Worm (Caenorhabditis elegans): Measurements from ENCODE around the gene T14B4.1.

DNA sequence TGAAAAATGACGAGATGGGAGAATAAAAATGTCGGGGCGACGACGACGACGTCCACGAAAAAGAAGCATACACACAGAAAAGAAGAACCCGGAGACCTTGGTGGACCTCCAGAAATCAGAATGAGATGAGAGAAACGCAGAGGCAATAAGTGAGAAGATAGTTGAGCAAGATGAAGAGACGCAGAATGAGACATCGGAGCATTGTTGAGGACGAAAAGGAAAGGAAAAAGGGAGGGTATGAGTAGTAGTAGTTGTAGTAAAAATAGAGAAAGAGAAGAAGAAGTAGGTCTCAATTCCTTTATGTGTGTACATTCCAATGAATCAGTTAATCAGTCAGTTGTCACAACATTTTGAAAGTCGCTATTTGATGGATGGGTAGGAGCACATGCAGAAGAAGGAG, 7.4 kb upstream of the T14B4.1 start, which contains the start of gene T14B4.8:
- TF ChIP-seq ztf-11 (tag; optimal IDR thresholded peaks at IDR 0.05) (no peak), skn-1 (tag; optimal IDR thresholded peaks at IDR 0.05) (no peak), fos-1 (tag; optimal IDR thresholded peaks at IDR 0.05) (no peak), aly-2 (tag; optimal IDR thresholded peaks at IDR 0.05) (no peak), jun-1 (tag; optimal IDR thresholded peaks at IDR 0.05) (no peak)

All from whole organism, L3 larva.